Fruit fly (Drosophila melanogaster) whole organism: ENCODE data around the gene CG3604.

Source experiments
- pan ChIP-seq: fragments of >200 bp; optimal IDR thresholded peaks from 2 replicates; lab custom pipeline; 2017
- psq ChIP-seq: fragments of >200 bp; optimal IDR thresholded peaks from 2 replicates; lab custom pipeline; 2017
- usp ChIP-seq: fragments of >200 bp; optimal IDR thresholded peaks from 2 replicates; lab custom pipeline; 2017; ENCODE audit warnings: missing biosample characterization, missing genetic modification characterization, mixed read lengths

- TF ChIP-seq psq (lab: Kevin White, UChicago) (no peak), pan (no peak), usp (no peak)
Measured at dm6 chr2L:3712949-3713416, 15.3 kb upstream of the CG3604 start, which contains the start of the genes CG31955 and CG2818.
